Worm (Caenorhabditis elegans): ENCODE results near the gene srw-136.

The srw-136 gene

ce11 chrV:3028205-3028604 is 17.8 kb upstream of the srw-136 start, which contains the start of gene asp-7:
asp-7 (plus strand) TSS chrV:3028285.
- TF ChIP-seq ceh-24 (tag; optimal IDR thresholded peaks at IDR 0.05) (no peak), ceh-30 (tag; optimal IDR thresholded peaks at IDR 0.05) (no peak), hlh-8 (tag; optimal IDR thresholded peaks at IDR 0.05) (no peak), hlh-30 (tag; optimal IDR thresholded peaks at IDR 0.05; ENCODE audit: insufficient read depth) (no peak), ceh-6 (GFP tag; optimal IDR thresholded peaks at IDR 0.05) (no peak), C08G9.2 (tag; optimal IDR thresholded peaks at IDR 0.05) (no peak)

- TF ChIP-seq elt-2 (tag; optimal IDR thresholded peaks at IDR 0.05) = no peak
- TF ChIP-seq ceh-45 (GFP tag; IDR thresholded peaks at IDR 0.05) = no peak
- TF ChIP-seq ceh-19 (GFP tag; optimal IDR thresholded peaks at IDR 0.05) = no peak
- TF ChIP-seq dve-1 (tag; optimal IDR thresholded peaks at IDR 0.05) = no peak
- TF ChIP-seq hlh-6 (tag; optimal IDR thresholded peaks at IDR 0.05) = no peak
- no peak for TF ChIP-seq F13H6.1 (tag; optimal IDR thresholded peaks at IDR 0.05)
- TF ChIP-seq ceh-9 (tag; optimal IDR thresholded peaks at IDR 0.05) = no peak
- no peak for TF ChIP-seq C38D4.7 (GFP tag; optimal IDR thresholded peaks at IDR 0.05)
- no peak for TF ChIP-seq ztf-16 (tag; optimal IDR thresholded peaks at IDR 0.05)
- no peak for TF ChIP-seq hlh-30 (tag; optimal IDR thresholded peaks at IDR 0.05; ENCODE audit: insufficient read depth)
- no peak for TF ChIP-seq npax-4 (tag; optimal IDR thresholded peaks at IDR 0.05)
- no peak for TF ChIP-seq dmd-4 (tag; optimal IDR thresholded peaks at IDR 0.05; ENCODE audit: borderline replicate concordance)
- no peak for TF ChIP-seq Y22D7AL.16 (tag; optimal IDR thresholded peaks at IDR 0.05)
- no peak for TF ChIP-seq ahr-1 (tag; optimal IDR thresholded peaks at IDR 0.05)
- no peak for TF ChIP-seq ceh-30 (tag; optimal IDR thresholded peaks at IDR 0.05)
- no peak for TF ChIP-seq ceh-18 (tag; optimal IDR thresholded peaks at IDR 0.05)
- no peak for TF ChIP-seq ceh-22 (tag; optimal IDR thresholded peaks at IDR 0.05)
- TF ChIP-seq ceh-6 (GFP tag; optimal IDR thresholded peaks at IDR 0.05) = no peak
- no peak for TF ChIP-seq nfya-1 (tag; optimal IDR thresholded peaks at IDR 0.05)
- no peak for TF ChIP-seq tbx-2 (tag; optimal IDR thresholded peaks at IDR 0.05)
Measured at ce11 chrV:3024274-3024673, 13.9 kb upstream of the srw-136 start, which contains the start of gene asp-8. asp-8 (plus strand) TSS chrV:3024549.

- no peak for TF ChIP-seq ceh-9 (tag; optimal IDR thresholded peaks at IDR 0.05)
- no peak for TF ChIP-seq ceh-48 (tag; optimal IDR thresholded peaks at IDR 0.05)
- TF ChIP-seq sox-4 (tag; optimal IDR thresholded peaks at IDR 0.05) = no peak
Measured at ce11 chrV:3021306-3021705, 10.9 kb upstream of the srw-136 start, which contains the start of gene irld-12. irld-12 (minus strand) TSS chrV:3021406.

ce11 chrV:3017930-3018329 is 7.6 kb upstream of the srw-136 start:
- no peak for TF ChIP-seq nhr-232 (tag; optimal IDR thresholded peaks at IDR 0.05)
- TF ChIP-seq ceh-48 (tag; optimal IDR thresholded peaks at IDR 0.05) = no peak
- TF ChIP-seq mec-3 (tag; optimal IDR thresholded peaks at IDR 0.05; ENCODE audit: borderline replicate concordance) = no peak
- TF ChIP-seq ztf-16 (tag; optimal IDR thresholded peaks at IDR 0.05) = no peak
- TF ChIP-seq pag-3 (tag; optimal IDR thresholded peaks at IDR 0.05; ENCODE audit: borderline replicate concordance) = no peak
- no peak for TF ChIP-seq eyg-1 (tag; optimal IDR thresholded peaks at IDR 0.05)
- no peak for TF ChIP-seq dmd-4 (tag; optimal IDR thresholded peaks at IDR 0.05; ENCODE audit: borderline replicate concordance)
- TF ChIP-seq sox-2 (GFP tag; IDR thresholded peaks at IDR 0.05) = no peak
- TF ChIP-seq unc-3 (GFP tag; conservative IDR thresholded peaks at IDR 0.05) = no peak
- TF ChIP-seq unc-3 (tag; optimal IDR thresholded peaks at IDR 0.05) = no peak
- TF ChIP-seq zip-5 (tag; optimal IDR thresholded peaks at IDR 0.05) = no peak
- no peak for TF ChIP-seq ceh-31 (tag; optimal IDR thresholded peaks at IDR 0.05)
- TF ChIP-seq ceh-14 (tag; optimal IDR thresholded peaks at IDR 0.05) = no peak
- TF ChIP-seq ahr-1 (tag; optimal IDR thresholded peaks at IDR 0.05) = no peak
- no peak for TF ChIP-seq ceh-34 (tag; optimal IDR thresholded peaks at IDR 0.05)
- TF ChIP-seq ceh-2 (tag; optimal IDR thresholded peaks at IDR 0.05) = no peak
- TF ChIP-seq ets-4 (tag; optimal IDR thresholded peaks at IDR 0.05) = no peak
- no peak for TF ChIP-seq nfya-1 (tag; optimal IDR thresholded peaks at IDR 0.05)
- no peak for TF ChIP-seq hlh-15 (tag; optimal IDR thresholded peaks at IDR 0.05)
- TF ChIP-seq pros-1 (tag; optimal IDR thresholded peaks at IDR 0.05) = no peak
- no peak for TF ChIP-seq ceh-30 (tag; optimal IDR thresholded peaks at IDR 0.05)

All from whole organism, late embryonic.